Fruit fly (Drosophila melanogaster) whole organism, pupa: Measurements from ENCODE around the gene CG7246.

Experiments used
- CG10348 ChIP-seq: fragments of 200-800 bp; sonication (Bioruptor generic); IDR thresholded peaks from 2 replicates; pipeline ENCODE4 v1.3.6; 2022; ENCODE audit warnings: missing biosample characterization, missing genetic modification characterization
- CG13204 ChIP-seq: fragments of 200-800 bp; sonication (Bioruptor generic); optimal IDR thresholded peaks from 2 replicates; lab custom pipeline; 2018; ENCODE audit warnings: missing biosample characterization, mild to moderate bottlenecking, missing genetic modification characterization, moderate library complexity
- CG14655 ChIP-seq: fragments of 200-800 bp; sonication (Bioruptor generic); optimal IDR thresholded peaks from 3 replicates; lab custom pipeline; 2017; ENCODE audit warnings: mild to moderate bottlenecking, missing biosample characterization, missing genetic modification reagents, missing genetic modification characterization
- CG15710 ChIP-seq: fragments of 200-800 bp; sonication (Bioruptor generic); optimal IDR thresholded peaks from 2 replicates; lab custom pipeline; 2018; ENCODE audit warnings: missing biosample characterization, mild to moderate bottlenecking, missing genetic modification characterization, moderate library complexity
- CG8159 ChIP-seq: fragments of 200-800 bp; sonication (Bioruptor generic); optimal IDR thresholded peaks from 3 replicates; lab custom pipeline; 2018; ENCODE audit warnings: missing biosample characterization, mild to moderate bottlenecking, missing genetic modification characterization, moderate library complexity
- CG8301 ChIP-seq: fragments of 200-800 bp; sonication (Bioruptor generic); optimal IDR thresholded peaks from 2 replicates; lab custom pipeline; 2018; ENCODE audit warnings: missing biosample characterization, mild to moderate bottlenecking, missing genetic modification characterization
- Ets98B ChIP-seq: fragments of 200-800 bp; sonication (Bioruptor generic); IDR thresholded peaks from 2 replicates; pipeline ENCODE4 v1.3.6; 2022; ENCODE audit warnings: missing biosample characterization, missing genetic modification characterization
- Snoo ChIP-seq: fragments of 200-800 bp; sonication (Bioruptor generic); optimal IDR thresholded peaks from 3 replicates; lab custom pipeline; 2017; ENCODE audit warnings: missing biosample characterization, mild to moderate bottlenecking, missing genetic modification characterization, inconsistent platforms
- rn ChIP-seq: fragments of 200-800 bp; sonication (Bioruptor generic); IDR thresholded peaks from 2 replicates; pipeline ENCODE4 v1.3.6; 2022; ENCODE audit warnings: missing biosample characterization, missing genetic modification characterization

DNA sequence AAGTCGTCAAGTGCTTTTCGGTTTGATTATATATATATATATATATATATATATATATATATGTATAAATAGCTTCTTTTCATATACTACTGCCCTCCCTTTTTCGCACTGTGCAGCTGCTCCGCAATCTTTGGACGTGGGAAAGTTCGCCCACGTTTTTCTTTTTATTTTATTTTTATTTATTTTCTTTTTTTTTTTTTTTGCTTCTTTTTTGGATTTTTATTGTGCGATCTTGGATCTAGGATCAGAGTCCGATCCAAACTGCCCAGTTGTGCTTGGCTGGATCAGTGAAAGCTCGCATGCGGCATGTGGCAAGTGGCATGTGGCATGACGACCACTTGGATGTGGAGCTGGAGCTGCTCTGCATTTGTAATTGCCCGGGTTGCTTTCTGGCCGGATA is 17.4 kb downstream of the CG7246 start:
- no peak for TF ChIP-seq Snoo (tag; lab: Kevin White, UChicago)
- TF ChIP-seq CG8159 (tag; lab: Kevin White, UChicago), result no peak
- no peak for TF ChIP-seq CG8301
- no peak for TF ChIP-seq Ets98B (GFP tag; lab: Robert Waterston, UW)
- TF ChIP-seq rn, result no peak
- TF ChIP-seq CG15710 (tag; lab: Kevin White, UChicago), result no peak
- no peak for TF ChIP-seq CG10348 (GFP tag; lab: Robert Waterston, UW)
- no peak for TF ChIP-seq CG13204 (GFP tag; lab: Kevin White, UChicago)
- no peak for TF ChIP-seq CG14655 (GFP tag; lab: Kevin White, UChicago)
